Worm (Caenorhabditis elegans): ENCODE measurements around the gene Y42A5A.1.

The Y42A5A.1 gene

ce11 chrV:11087519-11087998 is at the start of gene Y42A5A.1:
Gene Y42A5A.1, plus strand, starts transcription at chrV:11087948.
- no peak for TF ChIP-seq nhr-120 (GFP tag; IDR thresholded peaks at IDR 0.05)
- peak; percentile 13 for TF ChIP-seq die-1 (tag; optimal IDR thresholded peaks at IDR 0.05)

ce11 chrV:11039379-11039954 is 48.3 kb upstream of the Y42A5A.1 start, which contains the start of gene pak-2:
Gene pak-2, minus strand, starts transcription at chrV:11039429.
- TF ChIP-seq lir-1 (GFP tag; conservative IDR thresholded peaks at IDR 0.05): no peak
- TF ChIP-seq ceh-79 (tag; optimal IDR thresholded peaks at IDR 0.05): no peak
- peak in 1 of 3 experiments; percentile 42 for TF ChIP-seq lin-35 (GFP tag; optimal IDR thresholded peaks at IDR 0.05)
- TF ChIP-seq lin-26 (GFP tag; IDR thresholded peaks at IDR 0.05): no peak
- TF ChIP-seq madf-3 (GFP tag; IDR thresholded peaks at IDR 0.05): no peak
- TF ChIP-seq nhr-80 (tag; optimal IDR thresholded peaks at IDR 0.05): peak; percentile 59
- TF ChIP-seq ZK185.1 (tag; optimal IDR thresholded peaks at IDR 0.05; ENCODE audit: poor library complexity, severe bottlenecking): no peak
- TF ChIP-seq F55B11.4 (tag; optimal IDR thresholded peaks at IDR 0.05; ENCODE audit: borderline replicate concordance, insufficient read depth): no peak
- TF ChIP-seq rec-8 (tag; optimal IDR thresholded peaks at IDR 0.05): no peak
- TF ChIP-seq F33H1.4 (GFP tag; IDR thresholded peaks at IDR 0.05): no peak
- peak; percentile 64 for TF ChIP-seq akir-1 (GFP tag; optimal IDR thresholded peaks at IDR 0.05)
- no peak for TF ChIP-seq Y67H2A.10 (GFP tag; conservative IDR thresholded peaks at IDR 0.05)
- TF ChIP-seq cebp-1 (GFP tag; IDR thresholded peaks at IDR 0.05): no peak
- peak; percentile 55 for TF ChIP-seq cebp-1 (tag; optimal IDR thresholded peaks at IDR 0.05)
- TF ChIP-seq ztf-6 (GFP tag; IDR thresholded peaks at IDR 0.05): no peak
- TF ChIP-seq F49E8.2 (tag; optimal IDR thresholded peaks at IDR 0.05; ENCODE audit: insufficient read depth): peak; percentile 26
- peak; percentile 58 for TF ChIP-seq madf-10 (tag; optimal IDR thresholded peaks at IDR 0.05)
- no peak for TF ChIP-seq aptf-3 (GFP tag; IDR thresholded peaks at IDR 0.05)
- TF ChIP-seq let-607 (tag; optimal IDR thresholded peaks at IDR 0.05): peak in 1 of 2 experiments; percentile 3
- no peak for TF ChIP-seq unc-62 (GFP tag; optimal IDR thresholded peaks at IDR 0.05)
- no peak for TF ChIP-seq atf-7 (tag; optimal IDR thresholded peaks at IDR 0.05)
- no peak for TF ChIP-seq him-1 (tag; optimal IDR thresholded peaks at IDR 0.05)
- TF ChIP-seq C06A6.2 (GFP tag; conservative IDR thresholded peaks at IDR 0.05): no peak
- no peak for TF ChIP-seq madf-6 (GFP tag; IDR thresholded peaks at IDR 0.05)
- peak; percentile 63 for TF ChIP-seq lin-40 (tag; optimal IDR thresholded peaks at IDR 0.05)
- TF ChIP-seq attf-3 (GFP tag; conservative IDR thresholded peaks at IDR 0.05): peak; percentile 51; the same call in 1 of the 2 replicates
- no peak for TF ChIP-seq sea-2 (GFP tag; IDR thresholded peaks at IDR 0.05)
- no peak for TF ChIP-seq dpl-1 (GFP tag; optimal IDR thresholded peaks at IDR 0.05)
- no peak for TF ChIP-seq ets-4 (GFP tag; optimal IDR thresholded peaks at IDR 0.05)
- TF ChIP-seq T07F8.4 (tag; optimal IDR thresholded peaks at IDR 0.05): no peak
- no peak for TF ChIP-seq lsy-27 (tag; optimal IDR thresholded peaks at IDR 0.05; ENCODE audit: borderline replicate concordance, insufficient read depth)
- no peak for TF ChIP-seq zim-3 (tag; optimal IDR thresholded peaks at IDR 0.05)
- no peak for TF ChIP-seq mes-4 (tag; optimal IDR thresholded peaks at IDR 0.05)
- TF ChIP-seq B0019.2 (GFP tag; conservative IDR thresholded peaks at IDR 0.05): no peak
- TF ChIP-seq Y95B8A.8 (GFP tag; IDR thresholded peaks at IDR 0.05): no peak
- no peak for TF ChIP-seq chd-7 (tag; optimal IDR thresholded peaks at IDR 0.05)
- no peak for TF ChIP-seq nhr-90 (tag; optimal IDR thresholded peaks at IDR 0.05)
- no peak for TF ChIP-seq repo-1 (tag; optimal IDR thresholded peaks at IDR 0.05)
- no peak for TF ChIP-seq egl-18 (GFP tag; IDR thresholded peaks at IDR 0.05)
- TF ChIP-seq dpff-1 (tag; optimal IDR thresholded peaks at IDR 0.05): no peak
- TF ChIP-seq ceh-27 (GFP tag; optimal IDR thresholded peaks at IDR 0.05): peak; percentile 84
- no peak for TF ChIP-seq ztf-22 (GFP tag; optimal IDR thresholded peaks at IDR 0.05)
- no peak for TF ChIP-seq F39B2.1 (GFP tag; IDR thresholded peaks at IDR 0.05)
- TF ChIP-seq let-526 (GFP tag; IDR thresholded peaks at IDR 0.05): no peak

Data from whole organism, young adult.